Worm (Caenorhabditis elegans) whole organism, L1 larva: ENCODE data around the gene nas-13.

ENCODE experiments used
- C04F5.9 ChIP-seq: sonication (generic microtip); optimal IDR thresholded peaks from 2 replicates; lab custom pipeline; 2016; ENCODE audit warnings: missing genetic modification characterization, missing compliant biosample characterization
- F16B12.6 ChIP-seq: fragments of 150-350 bp; optimal IDR thresholded peaks from 2 replicates; lab custom pipeline; 2014; ENCODE audit warnings: missing biosample characterization, missing genetic modification characterization
- Y116A8C.19 ChIP-seq: sonication (generic microtip); optimal IDR thresholded peaks from 2 replicates; lab custom pipeline; 2016; ENCODE audit warnings: missing compliant biosample characterization, missing genetic modification characterization, borderline replicate concordance
- aha-1 ChIP-seq: fragments of 150-350 bp; optimal IDR thresholded peaks from 2 replicates; lab custom pipeline; 2014; ENCODE audit warnings: missing biosample characterization, missing genetic modification characterization
- ama-1 ChIP-seq: fragments of 150-350 bp; optimal IDR thresholded peaks from 2 replicates; lab custom pipeline; 2014
- blmp-1 ChIP-seq: fragments of 150-350 bp; optimal IDR thresholded peaks from 2 replicates; lab custom pipeline; 2014; ENCODE audit warnings: missing biosample characterization, missing genetic modification characterization
- ceh-82 ChIP-seq, 3 experiments: fragments of 150-350 bp in 1 of 3; sonication (generic microtip) in 2 of 3; optimal IDR thresholded peaks; 2 replicates each; lab custom pipeline; 2014 to 2017; ENCODE audit warnings: missing biosample characterization in 3 of 3, missing genetic modification characterization in 3 of 3
- ceh-90 ChIP-seq: sonication (generic microtip); optimal IDR thresholded peaks from 2 replicates; lab custom pipeline; 2016; ENCODE audit warnings: missing genetic modification characterization, missing compliant biosample characterization
- ces-1 ChIP-seq: fragments of 150-350 bp; optimal IDR thresholded peaks from 2 replicates; lab custom pipeline; 2014; ENCODE audit warnings: missing biosample characterization, missing genetic modification reagents, missing genetic modification characterization
- dpl-1 ChIP-seq, 3 experiments: fragments of 150-350 bp in 2 of 3; sonication (generic microtip) in 1 of 3; optimal IDR thresholded peaks; 2 replicates each; lab custom pipeline; 2014 to 2017; ENCODE audit warnings: missing biosample characterization in 3 of 3, missing genetic modification characterization in 3 of 3, missing genetic modification reagents in 3 of 3
- efl-1 ChIP-seq, 4 experiments: fragments of 150-350 bp; optimal IDR thresholded peaks in 3 of 4; peaks in 1 of 4; 1 replicate in 1 of 4; 2 replicates in 3 of 4; lab custom pipeline; 2014; ENCODE audit warnings: missing biosample characterization in 2 of 4, missing genetic modification characterization in 2 of 4, missing genetic modification reagents in 2 of 4
- efl-3 ChIP-seq: fragments of 200-800 bp; sonication (Bioruptor generic); optimal IDR thresholded peaks from 2 replicates; lab custom pipeline; 2018; ENCODE audit warnings: mild to moderate bottlenecking, missing genetic modification characterization, missing compliant biosample characterization
- egl-13 ChIP-seq: sonication (generic microtip); optimal IDR thresholded peaks from 2 replicates; lab custom pipeline; 2016; ENCODE audit warnings: missing genotype, missing genetic modification reagents, missing genetic modification characterization, missing compliant biosample characterization
- egl-27 ChIP-seq, 2 experiments: fragments of 150-350 bp in 1 of 2; sonication (generic microtip); optimal IDR thresholded peaks; 3 replicates each; lab custom pipeline; 2017 to 2018; ENCODE audit warnings: missing biosample characterization in 2 of 2, missing genetic modification characterization in 2 of 2, missing genetic modification reagents in 2 of 2
- ets-5 ChIP-seq: fragments of 200-800 bp; sonication (Bioruptor generic); IDR thresholded peaks from 2 replicates; pipeline ENCODE4 v1.3.6; 2022; ENCODE audit warnings: missing genetic modification characterization, missing compliant biosample characterization
- fkh-10 ChIP-seq: sonication (generic microtip); optimal IDR thresholded peaks from 2 replicates; lab custom pipeline; 2017; ENCODE audit warnings: missing biosample characterization, missing genetic modification reagents, missing genetic modification characterization
- fkh-4 ChIP-seq: sonication (generic microtip); optimal IDR thresholded peaks from 2 replicates; lab custom pipeline; 2016; ENCODE audit warnings: missing compliant biosample characterization, missing genetic modification characterization, borderline replicate concordance
- fkh-8 ChIP-seq: sonication (generic microtip); optimal IDR thresholded peaks from 2 replicates; lab custom pipeline; 2016; ENCODE audit warnings: mild to moderate bottlenecking, missing genetic modification characterization, missing compliant biosample characterization
- fos-1 ChIP-seq: fragments of 150-350 bp; optimal IDR thresholded peaks from 2 replicates; lab custom pipeline; 2014; ENCODE audit warnings: missing biosample characterization, missing genetic modification characterization
- grh-1 ChIP-seq: fragments of 200-800 bp; sonication (Bioruptor generic); IDR thresholded peaks from 2 replicates; pipeline ENCODE4 v1.3.6; 2022; ENCODE audit warnings: missing genetic modification reagents, missing genetic modification characterization, missing compliant biosample characterization
- hlh-4 ChIP-seq: sonication (generic microtip); optimal IDR thresholded peaks from 2 replicates; lab custom pipeline; 2016; ENCODE audit warnings: mild to moderate bottlenecking, missing genetic modification characterization, missing compliant biosample characterization
- irx-1 ChIP-seq: sonication (generic microtip); optimal IDR thresholded peaks from 2 replicates; lab custom pipeline; 2016; ENCODE audit warnings: missing genetic modification characterization, missing compliant biosample characterization
- isw-1 ChIP-seq: fragments of 200-800 bp; sonication (Bioruptor generic); IDR thresholded peaks from 2 replicates; pipeline ENCODE4 v1.3.6; 2022; ENCODE audit warnings: missing genetic modification characterization, missing compliant biosample characterization
- lin-13 ChIP-seq: fragments of 150-350 bp; optimal IDR thresholded peaks from 2 replicates; lab custom pipeline; 2014; ENCODE audit warnings: missing biosample characterization, missing genetic modification reagents, missing genetic modification characterization
- lin-15B ChIP-seq: fragments of 150-350 bp; sonication (generic microtip); optimal IDR thresholded peaks from 3 replicates; lab custom pipeline; 2014; ENCODE audit warnings: missing biosample characterization, missing genetic modification characterization
- lin-39 ChIP-seq: fragments of 150-350 bp; optimal IDR thresholded peaks from 2 replicates; lab custom pipeline; 2014; ENCODE audit warnings: missing biosample characterization, missing genetic modification reagents, missing genetic modification characterization
- lir-3 ChIP-seq: sonication (generic microtip); optimal IDR thresholded peaks from 2 replicates; lab custom pipeline; 2016; ENCODE audit warnings: mild to moderate bottlenecking, missing genetic modification characterization, moderate library complexity, missing compliant biosample characterization; ENCODE audit not compliant: poor library complexity
- lsy-2 ChIP-seq, 2 experiments: fragments of 150-350 bp; optimal IDR thresholded peaks; 2 replicates each; lab custom pipeline; 2014; ENCODE audit warnings: missing biosample characterization in 2 of 2, missing genetic modification characterization in 2 of 2
- mab-9 ChIP-seq: fragments of 200-800 bp; sonication (Bioruptor generic); IDR thresholded peaks from 2 replicates; pipeline ENCODE4 v1.3.6; 2022; ENCODE audit warnings: missing genetic modification reagents, missing genetic modification characterization, missing compliant biosample characterization
- mdl-1 ChIP-seq, 2 experiments: fragments of 150-350 bp; optimal IDR thresholded peaks; 2 replicates each; lab custom pipeline; 2014 to 2017; ENCODE audit warnings: missing biosample characterization in 2 of 2, missing genetic modification characterization in 2 of 2, inconsistent platforms in 1 of 2
- mef-2 ChIP-seq: fragments of 150-350 bp; optimal IDR thresholded peaks from 2 replicates; lab custom pipeline; 2014; ENCODE audit warnings: missing biosample characterization, missing genetic modification characterization
- mep-1 ChIP-seq: fragments of 150-350 bp; optimal IDR thresholded peaks from 2 replicates; lab custom pipeline; 2014; ENCODE audit warnings: missing biosample characterization, missing genetic modification characterization
- nhr-11 ChIP-seq: fragments of 150-350 bp; optimal IDR thresholded peaks from 2 replicates; lab custom pipeline; 2014; ENCODE audit warnings: missing biosample characterization, missing genetic modification characterization
- nhr-12 ChIP-seq: sonication (generic microtip); optimal IDR thresholded peaks from 2 replicates; lab custom pipeline; 2017; ENCODE audit warnings: missing biosample characterization, missing genetic modification characterization
- nhr-19 ChIP-seq: fragments of 200-800 bp; sonication (Bioruptor generic); conservative IDR thresholded peaks from 2 replicates; pipeline ENCODE4 v1.3.6; 2022; ENCODE audit warnings: missing genetic modification characterization, missing compliant biosample characterization
- nhr-20 ChIP-seq: sonication (generic microtip); optimal IDR thresholded peaks from 2 replicates; lab custom pipeline; 2016; ENCODE audit warnings: mild to moderate bottlenecking, missing genetic modification characterization, missing compliant biosample characterization
- nhr-237 ChIP-seq: fragments of 150-350 bp; optimal IDR thresholded peaks from 2 replicates; lab custom pipeline; 2014; ENCODE audit warnings: missing biosample characterization, missing genetic modification characterization
- nhr-28 ChIP-seq: fragments of 150-350 bp; optimal IDR thresholded peaks from 2 replicates; lab custom pipeline; 2014; ENCODE audit warnings: missing biosample characterization, missing genetic modification characterization
- nhr-47 ChIP-seq: sonication (generic microtip); optimal IDR thresholded peaks from 2 replicates; lab custom pipeline; 2016; ENCODE audit warnings: mild to moderate bottlenecking, missing genetic modification characterization, moderate library complexity, missing compliant biosample characterization
- nhr-71 ChIP-seq: sonication (generic microtip); optimal IDR thresholded peaks from 2 replicates; lab custom pipeline; 2016; ENCODE audit warnings: mild to moderate bottlenecking, missing genetic modification characterization, moderate library complexity, missing compliant biosample characterization
- nhr-85 ChIP-seq: sonication (generic microtip); peaks from one replicate; lab custom pipeline; 2016; ENCODE audit warnings: missing genetic modification characterization, inconsistent platforms, missing compliant biosample characterization
- nhr-90 ChIP-seq: sonication (generic microtip); optimal IDR thresholded peaks from 2 replicates; lab custom pipeline; 2016; ENCODE audit warnings: mild to moderate bottlenecking, missing genetic modification characterization, missing compliant biosample characterization; ENCODE audit not compliant: poor library complexity
- pqm-1 ChIP-seq: sonication (generic microtip); optimal IDR thresholded peaks from 3 replicates; lab custom pipeline; 2017; ENCODE audit warnings: missing biosample characterization, missing genetic modification characterization
- snpc-4 ChIP-seq: fragments of 150-350 bp; optimal IDR thresholded peaks from 2 replicates; lab custom pipeline; 2014; ENCODE audit warnings: missing biosample characterization, missing genetic modification characterization
- tbx-2 ChIP-seq: sonication (generic microtip); optimal IDR thresholded peaks from 2 replicates; lab custom pipeline; 2016; ENCODE audit warnings: missing genetic modification characterization, missing compliant biosample characterization
- unc-30 ChIP-seq: sonication (generic microtip); optimal IDR thresholded peaks from 2 replicates; lab custom pipeline; 2017; ENCODE audit warnings: missing biosample characterization, missing genetic modification characterization
- vab-15 ChIP-seq: sonication (generic microtip); optimal IDR thresholded peaks from 2 replicates; lab custom pipeline; 2017; ENCODE audit warnings: missing genotype, mild to moderate bottlenecking, missing genetic modification characterization, missing compliant biosample characterization
- xbp-1 ChIP-seq: sonication (generic microtip); optimal IDR thresholded peaks from 2 replicates; lab custom pipeline; 2016; ENCODE audit warnings: missing genetic modification characterization, missing compliant biosample characterization
- zag-1 ChIP-seq: fragments of 150-350 bp; optimal IDR thresholded peaks from 2 replicates; lab custom pipeline; 2014; ENCODE audit warnings: missing biosample characterization, missing genetic modification characterization

nas-13 gene

ce11 chrX:15385807-15386349, 42.2 kb downstream of the nas-13 start (continued):
- TF ChIP-seq egl-13 = peak; percentile 52
- no peak for TF ChIP-seq lin-39
- TF ChIP-seq dpl-1 (GFP tag; optimal IDR thresholded peaks at IDR 0.05; lab: Kevin White, UChicago) = no peak
- TF ChIP-seq grh-1 (GFP tag; lab: Robert Waterston, UW) = no peak
- TF ChIP-seq nhr-11 (tag; lab: Kevin White, UChicago) = no peak
- TF ChIP-seq Y116A8C.19 (tag; lab: Kevin White, UChicago) = no peak
- no peak for TF ChIP-seq pqm-1 (tag; lab: Kevin White, UChicago)
- no peak for TF ChIP-seq zag-1 (tag; lab: Kevin White, UChicago)
- no peak for TF ChIP-seq fos-1 (tag; lab: Kevin White, UChicago)
- TF ChIP-seq mab-9 = no peak
- TF ChIP-seq mep-1 (tag; lab: Kevin White, UChicago) = peak; percentile 19
- no peak for TF ChIP-seq F16B12.6 (tag; lab: Kevin White, UChicago)
- TF ChIP-seq efl-3 (GFP tag; lab: Kevin White, UChicago) = no peak
- peak; percentile 50 for TF ChIP-seq fkh-8 (tag; lab: Kevin White, UChicago)
- no peak for TF ChIP-seq lir-3
- TF ChIP-seq nhr-20 (tag; lab: Kevin White, UChicago) = no peak
- TF ChIP-seq, all 84 proteins: peak for 20

ce11 chrX:15385379-15385778, 42.7 kb downstream of the nas-13 start:
- TF ChIP-seq nhr-85 (peak; percentile 4), ama-1 (no peak), aha-1 (tag; lab: Kevin White, UChicago) (no peak), egl-27 (tag; optimal IDR thresholded peaks at IDR 0.05; lab: Kevin White, UChicago) (no peak)

- no peak for TF ChIP-seq efl-3 (GFP tag; lab: Kevin White, UChicago)
- TF ChIP-seq ama-1 = no peak
- no peak for TF ChIP-seq tbx-2 (tag; lab: Kevin White, UChicago)
- TF ChIP-seq irx-1 (tag; lab: Kevin White, UChicago) = no peak
- TF ChIP-seq hlh-4 (tag; lab: Kevin White, UChicago) = no peak
- TF ChIP-seq nhr-28 (tag; lab: Kevin White, UChicago) = no peak
- TF ChIP-seq ceh-82 (tag; optimal IDR thresholded peaks at IDR 0.05; lab: Kevin White, UChicago) = no peak
- TF ChIP-seq ets-5 (GFP tag; lab: Robert Waterston, UW) = no peak
- no peak for TF ChIP-seq nhr-12 (tag; lab: Kevin White, UChicago)
- TF ChIP-seq C04F5.9 (tag; lab: Kevin White, UChicago) = no peak
- no peak for TF ChIP-seq fkh-10 (GFP tag; lab: Kevin White, UChicago)
- TF ChIP-seq xbp-1 = no peak
- no peak for TF ChIP-seq zag-1 (tag; lab: Kevin White, UChicago)
- TF ChIP-seq mef-2 (tag; lab: Kevin White, UChicago) = no peak
- no peak for TF ChIP-seq isw-1 (GFP tag; lab: Robert Waterston, UW)
- TF ChIP-seq unc-30 (tag; lab: Kevin White, UChicago) = no peak
- TF ChIP-seq mdl-1 (tag; optimal IDR thresholded peaks at IDR 0.05; lab: Kevin White, UChicago) = no peak
- TF ChIP-seq nhr-71 (tag; lab: Kevin White, UChicago) = peak; percentile 68
- TF ChIP-seq lsy-2 (tag; optimal IDR thresholded peaks at IDR 0.05; lab: Kevin White, UChicago) = no peak
- TF ChIP-seq nhr-90 (tag; lab: Kevin White, UChicago) = no peak
- TF ChIP-seq efl-1 (optimal IDR thresholded peaks at IDR 0.05; lab: Kevin White, UChicago) = no peak
- peak in 1 of 2 experiments; percentile 31 for TF ChIP-seq efl-1 (GFP tag; optimal IDR thresholded peaks at IDR 0.05 in 1 of 2; lab: Kevin White, UChicago)
- no peak for TF ChIP-seq nhr-237 (tag; lab: Kevin White, UChicago)
- no peak for TF ChIP-seq lin-13 (GFP tag; lab: Kevin White, UChicago)
- TF ChIP-seq ces-1 (GFP tag; lab: Kevin White, UChicago) = no peak
- no peak for TF ChIP-seq nhr-47 (tag; lab: Kevin White, UChicago)
- TF ChIP-seq vab-15 = no peak
- TF ChIP-seq blmp-1 (tag; lab: Kevin White, UChicago) = peak; percentile 81
- TF ChIP-seq lin-15B (tag; lab: Kevin White, UChicago) = no peak
- peak; percentile 20 for TF ChIP-seq nhr-20 (tag; lab: Kevin White, UChicago)
- no peak for TF ChIP-seq pqm-1 (tag; lab: Kevin White, UChicago)
- TF ChIP-seq lin-39 = no peak
- TF ChIP-seq mep-1 (tag; lab: Kevin White, UChicago) = no peak
- no peak for TF ChIP-seq snpc-4 (tag; lab: Kevin White, UChicago)
- peak; percentile 86 for TF ChIP-seq nhr-85
- TF ChIP-seq ceh-90 = no peak
- no peak for TF ChIP-seq fkh-4
- no peak for TF ChIP-seq nhr-19 (GFP tag; lab: Robert Waterston, UW)
Observed at ce11 chrX:15384090-15384624, 43.9 kb downstream of the nas-13 start.
